Worm (Caenorhabditis elegans): ENCODE results near the gene act-2.

Gene act-2

ce11 chrV:11078104-11078724, at the start of gene act-2:
Gene act-2, minus strand, starts transcription at chrV:11078154.
- TF ChIP-seq elt-2 (tag; optimal IDR thresholded peaks at IDR 0.05) (peak; percentile 91), zip-5 (tag; optimal IDR thresholded peaks at IDR 0.05) (no peak), ceh-31 (tag; optimal IDR thresholded peaks at IDR 0.05) (peak; percentile 37), lin-11 (tag; optimal IDR thresholded peaks at IDR 0.05) (no peak), ceh-18 (tag; optimal IDR thresholded peaks at IDR 0.05) (peak; percentile 32), dmd-4 (tag; optimal IDR thresholded peaks at IDR 0.05; ENCODE audit: borderline replicate concordance) (no peak), rnt-1 (tag; optimal IDR thresholded peaks at IDR 0.05) (peak; percentile 26), unc-42 (tag; optimal IDR thresholded peaks at IDR 0.05) (peak; percentile 58), hlh-30 (tag; optimal IDR thresholded peaks at IDR 0.05; ENCODE audit: insufficient read depth) (peak; percentile 8), tbx-2 (tag; optimal IDR thresholded peaks at IDR 0.05) (peak; percentile 53), ztf-16 (tag; optimal IDR thresholded peaks at IDR 0.05) (peak; percentile 12), nfya-1 (tag; optimal IDR thresholded peaks at IDR 0.05) (peak; percentile 40), pax-1 (tag; optimal IDR thresholded peaks at IDR 0.05) (peak; percentile 13)

ce11 chrV:11127197-11127596, 49.2 kb upstream of the act-2 start, which contains the start of gene jmjd-5:
Gene jmjd-5, plus strand, starts transcription at chrV:11127497.
- TF ChIP-seq C38D4.7 (GFP tag; optimal IDR thresholded peaks at IDR 0.05) (no peak), ceh-31 (tag; optimal IDR thresholded peaks at IDR 0.05) (no peak), hlh-8 (tag; optimal IDR thresholded peaks at IDR 0.05) (no peak), ceh-30 (tag; optimal IDR thresholded peaks at IDR 0.05) (no peak), unc-42 (tag; optimal IDR thresholded peaks at IDR 0.05) (no peak), hlh-15 (tag; optimal IDR thresholded peaks at IDR 0.05) (no peak), ceh-24 (tag; optimal IDR thresholded peaks at IDR 0.05) (no peak)

- TF ChIP-seq ceh-24 (tag; optimal IDR thresholded peaks at IDR 0.05) (no peak), ceh-45 (GFP tag; IDR thresholded peaks at IDR 0.05) (no peak), ref-2 (tag; optimal IDR thresholded peaks at IDR 0.05) (no peak), unc-42 (tag; optimal IDR thresholded peaks at IDR 0.05) (no peak), ceh-2 (tag; optimal IDR thresholded peaks at IDR 0.05) (no peak), hlh-6 (tag; optimal IDR thresholded peaks at IDR 0.05) (no peak), dmd-4 (tag; optimal IDR thresholded peaks at IDR 0.05; ENCODE audit: borderline replicate concordance) (no peak), ceh-30 (tag; optimal IDR thresholded peaks at IDR 0.05) (no peak), rnt-1 (tag; optimal IDR thresholded peaks at IDR 0.05) (no peak), ceh-22 (tag; optimal IDR thresholded peaks at IDR 0.05) (no peak), ceh-19 (GFP tag; optimal IDR thresholded peaks at IDR 0.05) (no peak)
These were observed 47.0 kb upstream of the act-2 start, which contains the start of gene C06H2.2 for ce11 chrV:11124922-11125321. Gene C06H2.2, plus strand, starts transcription at chrV:11125222.

ce11 chrV:11123817-11124337, 45.9 kb upstream of the act-2 start, which contains the start of the genes atp-5 and lmtr-3:
Gene atp-5, minus strand, starts transcription at chrV:11123867.
Gene lmtr-3, plus strand, starts transcription at chrV:11124186.
- TF ChIP-seq syd-9 (tag; optimal IDR thresholded peaks at IDR 0.05) (no peak), ztf-16 (tag; optimal IDR thresholded peaks at IDR 0.05) (no peak), nfya-1 (tag; optimal IDR thresholded peaks at IDR 0.05) (peak; percentile 39), hlh-13 (GFP tag; optimal IDR thresholded peaks at IDR 0.05) (no peak), elt-2 (tag; optimal IDR thresholded peaks at IDR 0.05) (peak; percentile 60), che-1 (tag; optimal IDR thresholded peaks at IDR 0.05) (no peak), gmeb-2 (tag; optimal IDR thresholded peaks at IDR 0.05) (no peak), unc-42 (tag; optimal IDR thresholded peaks at IDR 0.05) (peak; percentile 25), F13H6.1 (tag; optimal IDR thresholded peaks at IDR 0.05) (peak; percentile 50), ceh-18 (tag; optimal IDR thresholded peaks at IDR 0.05) (peak; percentile 45), ceh-48 (tag; optimal IDR thresholded peaks at IDR 0.05) (no peak), hlh-15 (tag; optimal IDR thresholded peaks at IDR 0.05) (no peak), ceh-34 (tag; optimal IDR thresholded peaks at IDR 0.05) (peak; percentile 37), mec-3 (tag; optimal IDR thresholded peaks at IDR 0.05; ENCODE audit: borderline replicate concordance) (peak; percentile 77), unc-55 (GFP tag; optimal IDR thresholded peaks at IDR 0.05) (no peak), dve-1 (tag; optimal IDR thresholded peaks at IDR 0.05) (no peak), tbx-2 (tag; optimal IDR thresholded peaks at IDR 0.05) (peak; percentile 87), nhr-11 (tag; optimal IDR thresholded peaks at IDR 0.05) (no peak), unc-3 (GFP tag; conservative IDR thresholded peaks at IDR 0.05) (no peak), unc-3 (tag; optimal IDR thresholded peaks at IDR 0.05) (no peak), sox-2 (GFP tag; IDR thresholded peaks at IDR 0.05) (no peak), ceh-6 (GFP tag; optimal IDR thresholded peaks at IDR 0.05) (no peak), ceh-9 (tag; optimal IDR thresholded peaks at IDR 0.05) (no peak), ceh-24 (tag; optimal IDR thresholded peaks at IDR 0.05) (no peak), eyg-1 (tag; optimal IDR thresholded peaks at IDR 0.05) (no peak), ceh-14 (tag; optimal IDR thresholded peaks at IDR 0.05) (no peak), lin-11 (tag; optimal IDR thresholded peaks at IDR 0.05) (no peak), ceh-2 (tag; optimal IDR thresholded peaks at IDR 0.05) (peak; percentile 89), rnt-1 (tag; optimal IDR thresholded peaks at IDR 0.05) (peak; percentile 74), lim-6 (tag; optimal IDR thresholded peaks at IDR 0.05) (peak; percentile 71), pha-4 (tag; optimal IDR thresholded peaks at IDR 0.05) (no peak)

Measured in whole organism, late embryonic.